Fruit fly (Drosophila melanogaster): ENCODE data around the gene CG33946.

dm6 chr3L:6181776-6182175 lies 38.6 kb upstream of the CG33946 start, which contains the start of gene CG10274:
- TF ChIP-seq Clk (GFP tag; optimal IDR thresholded peaks at IDR 0.05), result peak; percentile 52
- TF ChIP-seq Hr96 (GFP tag; optimal IDR thresholded peaks at IDR 0.05), result peak; percentile 68
- peak; percentile 77 for TF ChIP-seq CG7101 (tag; optimal IDR thresholded peaks at IDR 0.05)
- TF ChIP-seq bab1 (GFP tag; optimal IDR thresholded peaks at IDR 0.05), result peak; percentile 61
- peak; percentile 41 for TF ChIP-seq Mnt (GFP tag; optimal IDR thresholded peaks at IDR 0.05)
- no peak for TF ChIP-seq kay (GFP tag; ENCODE audit: borderline replicate concordance)
